Worm (Caenorhabditis elegans) whole organism, mixed stage, embryonic: Measurements from ENCODE around the gene glt-6.

Experiments used
- M03D4.4 ChIP-seq: sonication (generic microtip); optimal IDR thresholded peaks from 2 replicates; lab custom pipeline; 2017; ENCODE audit warnings: mild to moderate bottlenecking, missing genetic modification characterization, missing compliant biosample characterization
- ces-1 ChIP-seq: fragments of 150-350 bp; optimal IDR thresholded peaks from 2 replicates; lab custom pipeline; 2014; ENCODE audit warnings: missing biosample characterization, missing genetic modification reagents, missing genetic modification characterization
- drap-1 ChIP-seq: fragments of 200-800 bp; sonication (Bioruptor generic); optimal IDR thresholded peaks from 3 replicates; lab custom pipeline; 2018; ENCODE audit warnings: mild to moderate bottlenecking, missing genetic modification characterization, missing compliant biosample characterization
- elt-1 ChIP-seq: sonication (generic microtip); optimal IDR thresholded peaks from 2 replicates; lab custom pipeline; 2017; ENCODE audit warnings: missing genetic modification characterization, mild to moderate bottlenecking, missing compliant biosample characterization, antibody characterized with exemption, moderate library complexity, borderline replicate concordance; ENCODE audit not compliant: insufficient read depth
- elt-3 ChIP-seq: fragments of 150-350 bp; optimal IDR thresholded peaks from 2 replicates; lab custom pipeline; 2014; ENCODE audit warnings: missing biosample characterization, missing genetic modification characterization
- nhr-76 ChIP-seq: sonication (generic microtip); optimal IDR thresholded peaks from 2 replicates; lab custom pipeline; 2017; ENCODE audit warnings: missing biosample characterization, missing genetic modification characterization
- pha-4 ChIP-seq: fragments of 150-350 bp; optimal IDR thresholded peaks from 2 replicates; lab custom pipeline; 2018; ENCODE audit warnings: missing biosample characterization, missing genetic modification reagents, missing genetic modification characterization
- tbx-8 ChIP-seq: fragments of 200-800 bp; sonication (Bioruptor generic); optimal IDR thresholded peaks from 2 replicates; lab custom pipeline; 2018; ENCODE audit warnings: mild to moderate bottlenecking, missing genetic modification characterization, moderate library complexity, missing compliant biosample characterization

DNA sequence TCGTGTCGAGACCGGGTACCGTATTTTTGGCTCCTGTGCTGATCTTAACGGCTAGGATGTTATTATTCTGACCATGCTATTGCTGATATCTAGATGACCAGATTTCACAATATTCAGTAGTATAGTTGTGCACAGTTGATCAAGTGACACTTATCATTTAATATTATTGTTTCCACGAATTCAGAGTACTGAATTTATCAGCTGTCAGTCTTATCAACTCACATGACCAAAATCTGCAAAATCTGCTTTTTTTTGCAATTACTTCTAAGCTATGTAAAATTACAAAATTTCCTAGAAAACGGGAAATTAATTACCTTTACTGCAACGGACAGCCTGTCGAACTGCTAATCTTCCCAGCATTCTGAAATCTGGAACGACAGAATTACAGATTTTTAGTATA lies 47.0 kb downstream of the glt-6 start, which contains the start of gene pam-1:
- TF ChIP-seq tbx-8 (no peak), elt-3 (tag; lab: Kevin White, UChicago) (no peak), pha-4 (tag; lab: Kevin White, UChicago) (no peak), drap-1 (GFP tag; lab: Kevin White, UChicago) (no peak), elt-1 (no peak), M03D4.4 (tag; lab: Kevin White, UChicago) (no peak), nhr-76 (tag; lab: Kevin White, UChicago) (no peak), ces-1 (GFP tag; lab: Kevin White, UChicago) (no peak)
